Worm (Caenorhabditis elegans): Measurements from ENCODE around the gene ZK686.5.

ce11 chrIII:7816463-7816862 lies 49.1 kb upstream of the ZK686.5 start:
- TF ChIP-seq pqm-1 (tag; optimal IDR thresholded peaks at IDR 0.05), result no peak
- no peak for TF ChIP-seq unc-86 (tag; optimal IDR thresholded peaks at IDR 0.05)
- no peak for TF ChIP-seq fkh-8 (tag; optimal IDR thresholded peaks at IDR 0.05)
- TF ChIP-seq hpl-2 (GFP tag; optimal IDR thresholded peaks at IDR 0.05), result no peak
- TF ChIP-seq mep-1 (tag; optimal IDR thresholded peaks at IDR 0.05), result no peak
- TF ChIP-seq elt-3 (tag; optimal IDR thresholded peaks at IDR 0.05), result no peak
- TF ChIP-seq jun-1 (tag; optimal IDR thresholded peaks at IDR 0.05), result no peak
- no peak for TF ChIP-seq alr-1 (tag; optimal IDR thresholded peaks at IDR 0.05; ENCODE audit: borderline replicate concordance)
- TF ChIP-seq nhr-11 (tag; optimal IDR thresholded peaks at IDR 0.05), result no peak
- no peak for TF ChIP-seq egl-27 (tag; optimal IDR thresholded peaks at IDR 0.05)
- TF ChIP-seq nhr-237 (tag; optimal IDR thresholded peaks at IDR 0.05), result no peak
- TF ChIP-seq ceh-82 (tag; optimal IDR thresholded peaks at IDR 0.05), result no peak
